Fruit fly (Drosophila melanogaster): ENCODE measurements around the gene Pgam5.
A peak's percentile ranks its signal among the peaks of the same experiment; 100 is the strongest.

- TF ChIP-seq bab1 (GFP tag; optimal IDR thresholded peaks at IDR 0.05), result peak; percentile 47
- TF ChIP-seq CG1620 (GFP tag; optimal IDR thresholded peaks at IDR 0.05), result no peak
- no peak for TF ChIP-seq toe (GFP tag; optimal IDR thresholded peaks at IDR 0.05)
- no peak for TF ChIP-seq CG12768 (GFP tag; optimal IDR thresholded peaks at IDR 0.05)
- TF ChIP-seq CG11617 (GFP tag; optimal IDR thresholded peaks at IDR 0.05), result peak; percentile 9
- TF ChIP-seq pad (GFP tag; optimal IDR thresholded peaks at IDR 0.05), result no peak
- no peak for TF ChIP-seq Hr96 (GFP tag; optimal IDR thresholded peaks at IDR 0.05)
- TF ChIP-seq kay (GFP tag; ENCODE audit: borderline replicate concordance), result peak; percentile 58
- TF ChIP-seq CG7101 (tag; optimal IDR thresholded peaks at IDR 0.05), result no peak
- no peak for TF ChIP-seq CG7045 (GFP tag; optimal IDR thresholded peaks at IDR 0.05)
- peak; percentile 48 for TF ChIP-seq cic (GFP tag; optimal IDR thresholded peaks at IDR 0.05)
- TF ChIP-seq CG5204 (GFP tag; optimal IDR thresholded peaks at IDR 0.05), result no peak
These were observed 30.5 kb downstream of the Pgam5 start for dm6 chrX:1842875-1843274.

Measured in whole organism, adult.